Worm (Caenorhabditis elegans) whole organism, mixed stage, embryonic: ENCODE results near the gene rps-25.

Source experiments
- elt-3 ChIP-seq: fragments of 150-350 bp; optimal IDR thresholded peaks from 2 replicates; lab custom pipeline; 2014; ENCODE audit warnings: missing biosample characterization, missing genetic modification characterization
- lsy-2 ChIP-seq: fragments of 150-350 bp; optimal IDR thresholded peaks from 2 replicates; lab custom pipeline; 2014; ENCODE audit warnings: missing biosample characterization, missing genetic modification characterization
- snpc-4 ChIP-seq: fragments of 150-350 bp; optimal IDR thresholded peaks from 2 replicates; lab custom pipeline; 2014; ENCODE audit warnings: missing biosample characterization, missing genetic modification characterization
- sptf-1 ChIP-seq: sonication (generic microtip); optimal IDR thresholded peaks from 2 replicates; lab custom pipeline; 2017; ENCODE audit warnings: mild to moderate bottlenecking, missing genetic modification characterization, moderate library complexity, missing compliant biosample characterization
- ztf-11 ChIP-seq: fragments of 150-350 bp; optimal IDR thresholded peaks from 2 replicates; lab custom pipeline; 2014; ENCODE audit warnings: missing biosample characterization, missing genetic modification characterization

DNA sequence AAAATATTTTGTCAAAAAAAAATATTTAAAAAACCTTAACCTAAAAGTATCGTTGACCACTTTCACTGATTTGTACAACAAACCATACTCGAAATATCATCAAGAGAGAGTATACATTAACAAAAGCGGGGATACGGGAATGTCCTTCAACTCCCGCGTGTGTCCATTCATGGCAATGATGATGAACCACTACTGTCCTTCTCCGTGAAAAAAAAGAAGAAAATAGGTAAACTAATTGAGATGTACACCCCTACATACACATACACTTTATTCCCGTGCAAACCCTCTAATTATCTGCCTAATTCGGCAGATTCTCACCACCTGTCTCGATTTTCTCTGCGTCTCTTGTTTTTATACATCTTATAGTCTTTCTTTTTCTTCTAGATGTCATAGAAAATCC is 20.8 kb downstream of the rps-25 start:
- TF ChIP-seq ztf-11 (tag; lab: Kevin White, UChicago) (no peak), snpc-4 (tag; lab: Kevin White, UChicago) (no peak), lsy-2 (no peak), sptf-1 (tag; lab: Kevin White, UChicago) (peak; percentile 88), elt-3 (tag; lab: Kevin White, UChicago) (no peak)
